Worm (Caenorhabditis elegans): ENCODE data around the gene pqn-83.

pqn-83 gene

ce11 chrIII:13087437-13087836 lies 11.8 kb downstream of the pqn-83 start:
- no peak for TF ChIP-seq W03F9.2 (tag; optimal IDR thresholded peaks at IDR 0.05)
- no peak for TF ChIP-seq dao-5 (tag; optimal IDR thresholded peaks at IDR 0.05)
- TF ChIP-seq him-1 (tag; optimal IDR thresholded peaks at IDR 0.05), result no peak

ce11 chrIII:13071432-13072259 lies 27.6 kb downstream of the pqn-83 start:
- TF ChIP-seq W03F9.2 (tag; optimal IDR thresholded peaks at IDR 0.05) (no peak), him-1 (tag; optimal IDR thresholded peaks at IDR 0.05) (peak; percentile 9)

ce11 chrIII:13070548-13071050 lies 28.7 kb downstream of the pqn-83 start, which contains the start of gene Y39E4B.6:
Y39E4B.6 (plus strand) TSS chrIII:13070756.
- TF ChIP-seq dao-5 (tag; optimal IDR thresholded peaks at IDR 0.05) (no peak), him-1 (tag; optimal IDR thresholded peaks at IDR 0.05) (peak; percentile 98), W03F9.2 (tag; optimal IDR thresholded peaks at IDR 0.05) (peak; percentile 47)

ce11 chrIII:13069416-13069815 lies 29.8 kb downstream of the pqn-83 start:
- peak; percentile 25 for TF ChIP-seq W03F9.2 (tag; optimal IDR thresholded peaks at IDR 0.05)
- TF ChIP-seq him-1 (tag; optimal IDR thresholded peaks at IDR 0.05), result no peak

- TF ChIP-seq W03F9.2 (tag; optimal IDR thresholded peaks at IDR 0.05), result no peak
- TF ChIP-seq him-1 (tag; optimal IDR thresholded peaks at IDR 0.05), result peak; percentile 91
- TF ChIP-seq dao-5 (tag; optimal IDR thresholded peaks at IDR 0.05), result no peak
These were observed 31.1 kb downstream of the pqn-83 start for ce11 chrIII:13067884-13068767.

ce11 chrIII:13066828-13067227 lies 32.4 kb downstream of the pqn-83 start:
- TF ChIP-seq dao-5 (tag; optimal IDR thresholded peaks at IDR 0.05) (no peak), him-1 (tag; optimal IDR thresholded peaks at IDR 0.05) (no peak), W03F9.2 (tag; optimal IDR thresholded peaks at IDR 0.05) (no peak)

- TF ChIP-seq dao-5 (tag; optimal IDR thresholded peaks at IDR 0.05) (no peak), him-1 (tag; optimal IDR thresholded peaks at IDR 0.05) (no peak), W03F9.2 (tag; optimal IDR thresholded peaks at IDR 0.05) (no peak)
These were observed 33.6 kb downstream of the pqn-83 start for ce11 chrIII:13065694-13066093.

ce11 chrIII:13064213-13065184 lies 34.8 kb downstream of the pqn-83 start:
- no peak for TF ChIP-seq W03F9.2 (tag; optimal IDR thresholded peaks at IDR 0.05)
- no peak for TF ChIP-seq dao-5 (tag; optimal IDR thresholded peaks at IDR 0.05)
- no peak for TF ChIP-seq him-1 (tag; optimal IDR thresholded peaks at IDR 0.05)

- TF ChIP-seq him-1 (tag; optimal IDR thresholded peaks at IDR 0.05) (no peak), dao-5 (tag; optimal IDR thresholded peaks at IDR 0.05) (no peak), W03F9.2 (tag; optimal IDR thresholded peaks at IDR 0.05) (no peak)
These were observed 36.3 kb downstream of the pqn-83 start for ce11 chrIII:13062989-13063388.

- TF ChIP-seq him-1 (tag; optimal IDR thresholded peaks at IDR 0.05), result peak; percentile 97
- peak; percentile 63 for TF ChIP-seq W03F9.2 (tag; optimal IDR thresholded peaks at IDR 0.05)
- peak; percentile 39 for TF ChIP-seq dao-5 (tag; optimal IDR thresholded peaks at IDR 0.05)
These were observed 36.8 kb downstream of the pqn-83 start for ce11 chrIII:13062414-13062965.

ce11 chrIII:13061734-13062133 lies 37.5 kb downstream of the pqn-83 start:
- no peak for TF ChIP-seq W03F9.2 (tag; optimal IDR thresholded peaks at IDR 0.05)
- TF ChIP-seq dao-5 (tag; optimal IDR thresholded peaks at IDR 0.05), result no peak
- TF ChIP-seq him-1 (tag; optimal IDR thresholded peaks at IDR 0.05), result no peak

ce11 chrIII:13061136-13061535 lies 38.1 kb downstream of the pqn-83 start:
- TF ChIP-seq him-1 (tag; optimal IDR thresholded peaks at IDR 0.05) (peak; percentile 83), W03F9.2 (tag; optimal IDR thresholded peaks at IDR 0.05) (peak; percentile 45), dao-5 (tag; optimal IDR thresholded peaks at IDR 0.05) (no peak)
